Worm (Caenorhabditis elegans) whole organism, L4/young adult: ENCODE data around the gene C14B1.2.

Source experiments
- dao-5 ChIP-seq: sonication (generic microtip); optimal IDR thresholded peaks from 2 replicates; lab custom pipeline; 2016; ENCODE audit warnings: missing genotype, missing genetic modification characterization, moderate library complexity, missing compliant biosample characterization
- him-1 ChIP-seq: sonication (generic microtip); optimal IDR thresholded peaks from 2 replicates; lab custom pipeline; 2016; ENCODE audit warnings: missing genotype, missing genetic modification reagents, missing genetic modification characterization, missing compliant biosample characterization

ce11 chrIII:3675480-3675879, 26.6 kb upstream of the C14B1.2 start:
- TF ChIP-seq him-1 (tag; lab: Kevin White, UChicago) = no peak
- TF ChIP-seq dao-5 (tag; lab: Kevin White, UChicago) = no peak
